Fruit fly (Drosophila melanogaster): ENCODE data around the gene CG17349.

CG17349 gene

dm6 chr2L:19382353-19382752 lies 12.1 kb downstream of the CG17349 start:
- TF ChIP-seq CG17801 (GFP tag; optimal IDR thresholded peaks at IDR 0.05; ENCODE audit: partially characterized antibody): no peak

DNA sequence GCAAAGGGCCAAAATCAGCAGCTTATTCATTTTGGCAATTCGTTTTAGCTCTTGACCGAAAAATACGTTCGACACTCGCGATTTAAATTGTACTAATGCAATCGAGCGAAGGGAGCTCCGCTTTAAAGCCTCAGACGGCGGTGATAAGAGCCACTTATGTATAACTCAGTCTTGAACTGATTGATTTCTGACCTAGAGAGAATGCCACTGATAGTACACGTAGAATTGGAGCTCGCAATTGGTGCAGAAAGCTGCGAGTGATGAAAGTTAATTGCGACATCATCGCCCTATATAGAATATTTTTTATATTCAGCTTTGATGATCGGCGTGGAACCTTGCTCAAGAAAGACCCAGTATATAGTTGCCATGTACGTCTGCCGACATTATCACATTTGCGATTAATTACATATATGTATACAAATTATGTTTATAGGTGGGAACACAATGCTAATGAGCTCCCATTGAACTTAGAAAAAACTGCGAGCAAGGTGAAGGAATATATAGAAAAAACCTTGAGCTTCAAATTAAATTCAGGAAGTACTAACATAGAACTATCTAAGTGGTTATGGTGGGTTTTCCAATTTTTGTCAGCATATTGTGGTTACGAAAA lies 16.0 kb downstream of the CG17349 start, which contains the start of gene fon:
fon (minus strand) TSS at position 100 of the 610 bp plus-strand sequence.
- no peak for TF ChIP-seq CG17801 (GFP tag; optimal IDR thresholded peaks at IDR 0.05; ENCODE audit: partially characterized antibody)

- no peak for TF ChIP-seq CG17801 (GFP tag; optimal IDR thresholded peaks at IDR 0.05; ENCODE audit: partially characterized antibody)
Observed at dm6 chr2L:19388966-19389365, 18.7 kb downstream of the CG17349 start.

DNA sequence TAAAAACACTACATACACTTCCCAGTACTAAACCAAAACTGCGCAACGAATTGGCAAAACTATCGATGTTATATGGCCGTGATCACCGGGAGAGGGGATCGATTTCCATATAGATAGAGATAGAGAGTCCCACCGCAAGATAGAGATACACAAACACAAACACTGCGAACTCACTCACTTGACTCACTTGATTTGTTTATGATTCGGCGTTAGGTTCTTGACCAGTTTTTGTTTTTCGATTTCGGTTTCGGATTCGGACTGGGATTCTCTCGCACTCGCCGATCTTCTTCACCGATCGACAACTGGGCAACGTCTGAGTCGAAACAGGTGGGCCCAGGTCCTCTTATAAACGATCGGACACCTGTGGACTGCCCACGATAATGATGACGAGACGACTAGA lies 19.5 kb downstream of the CG17349 start, which contains the start of gene CG17549:
CG17549 (minus strand) TSS at position 327 of the 400 bp plus-strand sequence.
- TF ChIP-seq CG17801 (GFP tag; optimal IDR thresholded peaks at IDR 0.05; ENCODE audit: partially characterized antibody): no peak

- TF ChIP-seq CG17801 (GFP tag; optimal IDR thresholded peaks at IDR 0.05; ENCODE audit: partially characterized antibody): no peak
Observed at dm6 chr2L:19393703-19394210, 23.5 kb downstream of the CG17349 start, which contains the start of gene CG31798. CG31798 (plus strand) TSS chr2L:19394160.

DNA sequence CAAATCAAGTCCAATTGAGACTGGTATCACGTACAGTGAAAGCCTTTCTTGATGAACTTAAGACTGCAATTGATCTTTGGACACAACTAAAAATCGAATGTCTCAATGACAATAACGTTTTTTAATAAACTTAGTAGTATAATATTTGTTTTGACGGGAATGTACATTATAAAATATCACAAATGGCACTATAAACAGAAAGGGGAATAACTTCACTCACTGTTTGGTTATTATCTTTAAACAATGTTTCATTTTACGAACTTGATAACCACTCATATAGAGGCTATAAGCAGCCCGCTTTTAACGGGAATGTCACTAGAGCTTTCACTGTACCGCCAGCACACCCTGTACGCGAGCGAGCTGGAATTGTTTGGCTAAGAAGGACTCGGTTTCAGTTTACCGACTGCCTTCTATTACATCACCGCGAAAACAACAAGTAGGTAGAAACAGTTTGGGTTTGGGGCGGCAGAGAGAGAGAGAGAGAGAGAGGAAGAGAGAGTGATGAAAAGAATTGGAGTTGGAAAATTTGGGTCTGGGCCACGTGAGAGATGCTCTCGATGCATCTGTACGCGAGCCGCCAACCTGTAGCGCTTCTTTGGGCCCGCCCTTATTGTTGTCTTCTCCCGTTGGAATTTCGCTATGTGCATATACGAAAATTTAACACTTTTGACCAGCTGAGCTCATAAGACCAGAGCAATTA lies 27.5 kb downstream of the CG17349 start:
- no peak for TF ChIP-seq CG17801 (GFP tag; optimal IDR thresholded peaks at IDR 0.05; ENCODE audit: partially characterized antibody)

DNA sequence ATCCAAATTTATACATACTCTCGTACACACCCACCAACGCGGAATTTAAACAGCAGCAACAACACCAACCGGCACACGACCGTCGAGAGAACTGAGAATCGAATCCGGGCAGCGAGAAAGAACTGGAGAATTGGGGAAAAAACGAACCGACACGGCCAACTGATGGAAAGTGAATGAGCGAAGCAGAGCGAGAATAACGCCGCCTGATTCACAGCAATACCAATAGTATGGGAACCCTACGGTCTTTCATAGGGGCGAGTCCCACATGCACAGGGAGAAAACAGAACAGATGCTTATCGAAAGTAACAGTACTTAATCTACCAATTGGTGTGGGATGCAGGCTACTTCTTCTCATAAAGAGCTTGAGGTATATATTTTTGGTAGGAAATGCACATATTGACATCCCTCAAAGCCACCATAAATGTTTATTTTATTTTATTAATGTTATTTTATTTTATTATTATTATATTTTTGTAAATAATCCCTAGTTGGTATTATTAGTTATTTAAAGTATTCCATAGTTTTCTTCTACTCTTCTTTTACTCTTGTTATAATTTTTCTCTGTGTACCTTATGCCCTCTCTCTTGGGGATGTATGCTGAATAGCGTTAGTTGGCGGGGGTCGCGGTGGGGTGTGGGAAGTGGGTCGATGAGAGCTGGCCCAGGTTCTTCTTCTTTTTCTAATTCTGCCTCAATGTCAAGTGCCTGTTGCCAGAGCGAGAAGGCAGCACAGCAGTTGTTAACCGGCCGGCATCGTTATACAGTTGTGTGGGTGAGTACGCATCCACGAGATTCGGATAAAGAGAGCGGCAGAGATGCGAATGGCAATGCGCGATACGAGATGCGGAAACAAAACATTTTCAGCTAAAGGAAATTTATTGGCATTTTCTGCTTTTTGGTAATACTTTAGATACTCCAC lies 28.3 kb downstream of the CG17349 start, which contains the start of gene CG17544:
CG17544 (minus strand) TSS at position 177 of the 918 bp plus-strand sequence.
- no peak for TF ChIP-seq CG17801 (GFP tag; optimal IDR thresholded peaks at IDR 0.05; ENCODE audit: partially characterized antibody)

DNA sequence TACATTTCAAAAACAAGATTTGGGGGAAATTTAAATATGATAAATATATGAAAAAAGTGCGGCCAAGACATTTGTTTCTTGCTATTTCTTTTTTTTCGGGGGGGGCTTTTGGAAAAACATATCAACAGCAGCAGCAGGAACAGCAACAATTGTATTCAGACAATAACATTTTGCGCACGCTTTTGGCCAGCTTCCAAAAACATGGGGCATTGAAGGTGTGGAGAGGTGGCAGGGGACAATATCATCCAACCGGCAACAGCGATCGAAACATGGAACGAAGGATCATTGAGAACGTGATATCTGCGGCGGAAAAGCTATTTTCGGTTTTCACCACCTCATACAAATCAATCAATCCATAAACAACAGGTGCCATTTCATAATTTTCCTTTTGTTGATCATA lies 31.7 kb downstream of the CG17349 start:
- no peak for TF ChIP-seq CG17801 (GFP tag; optimal IDR thresholded peaks at IDR 0.05; ENCODE audit: partially characterized antibody)

DNA sequence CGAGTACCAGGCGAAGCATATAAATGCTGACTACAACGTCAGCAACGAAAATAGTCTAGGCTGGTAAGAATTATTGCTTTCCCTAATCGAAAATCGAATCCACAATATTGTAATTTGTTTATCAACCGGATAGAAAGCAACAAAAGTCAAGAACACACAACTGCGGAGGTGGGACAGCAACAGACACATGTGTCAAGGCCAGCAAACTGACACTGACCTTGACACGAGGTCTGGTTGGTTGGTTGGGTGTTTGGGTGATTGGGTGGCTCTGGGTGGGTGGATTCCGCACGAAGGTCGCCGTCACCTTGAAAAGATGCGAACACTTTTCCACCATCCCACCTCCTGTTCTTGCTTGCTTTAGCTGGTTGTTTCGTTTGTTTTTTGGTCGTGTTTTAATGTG lies 32.4 kb downstream of the CG17349 start:
- TF ChIP-seq CG17801 (GFP tag; optimal IDR thresholded peaks at IDR 0.05; ENCODE audit: partially characterized antibody): no peak

DNA sequence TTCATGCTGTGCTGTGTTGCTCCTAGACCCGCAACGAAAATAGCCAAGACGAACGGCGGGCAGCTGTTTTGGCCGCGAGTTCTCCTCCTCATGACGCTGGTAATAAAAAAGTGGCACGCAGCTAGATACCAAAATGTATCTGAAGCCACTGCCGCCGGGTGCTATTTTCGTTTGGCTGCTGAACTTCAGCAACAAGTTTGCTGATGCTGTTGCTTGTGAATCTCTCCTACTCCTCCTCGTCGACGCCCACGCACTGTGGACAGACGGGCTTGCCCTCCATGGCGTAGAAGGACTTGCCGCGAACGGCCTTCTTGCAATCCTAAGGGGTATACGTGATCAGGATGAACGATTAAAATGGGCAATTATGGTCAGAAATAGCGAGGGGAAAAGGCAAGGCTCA lies 33.2 kb downstream of the CG17349 start:
- TF ChIP-seq CG17801 (GFP tag; optimal IDR thresholded peaks at IDR 0.05; ENCODE audit: partially characterized antibody): no peak

DNA sequence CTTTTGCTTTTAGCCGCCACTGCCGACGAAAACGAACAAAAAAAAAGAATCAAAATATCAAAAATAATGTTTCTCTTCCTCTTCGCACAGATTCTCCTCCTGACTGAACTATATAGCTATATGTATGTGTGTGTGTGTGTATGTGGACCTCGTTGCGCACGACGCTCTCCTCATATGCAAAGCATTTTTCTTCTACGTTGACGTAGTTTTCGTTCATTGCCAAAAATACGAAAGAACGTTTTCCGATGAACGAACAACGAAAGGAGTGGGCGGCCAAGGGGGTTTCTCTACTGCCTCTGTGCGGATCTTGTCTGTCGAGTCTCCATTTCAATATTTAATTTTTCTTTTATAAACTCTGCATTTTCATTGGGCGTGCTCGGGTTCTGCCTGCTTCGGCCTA lies 34.6 kb downstream of the CG17349 start:
- no peak for TF ChIP-seq CG17801 (GFP tag; optimal IDR thresholded peaks at IDR 0.05; ENCODE audit: partially characterized antibody)

dm6 chr2L:19405685-19406357 lies 35.6 kb downstream of the CG17349 start:
- no peak for TF ChIP-seq CG17801 (GFP tag; optimal IDR thresholded peaks at IDR 0.05; ENCODE audit: partially characterized antibody)

DNA sequence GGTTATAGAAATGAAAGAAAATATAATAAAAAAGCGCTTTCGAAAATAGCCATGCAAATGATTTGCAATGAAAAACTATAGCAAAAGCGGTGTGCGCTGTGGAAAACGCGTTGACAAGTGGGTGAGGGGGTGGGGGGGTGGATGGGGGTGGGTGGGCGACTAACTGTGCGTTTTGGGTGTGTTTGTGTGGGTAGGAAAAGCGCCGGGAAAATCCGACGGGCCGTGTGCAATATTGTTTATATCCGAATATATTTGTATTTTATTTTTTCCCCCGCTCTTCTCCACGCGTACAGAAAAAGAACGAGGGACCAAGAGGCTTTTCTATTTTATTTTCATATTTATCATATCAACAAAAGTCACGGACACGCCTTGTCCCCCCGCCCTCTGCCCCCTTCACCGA lies 36.2 kb downstream of the CG17349 start:
- TF ChIP-seq CG17801 (GFP tag; optimal IDR thresholded peaks at IDR 0.05; ENCODE audit: partially characterized antibody): no peak

DNA sequence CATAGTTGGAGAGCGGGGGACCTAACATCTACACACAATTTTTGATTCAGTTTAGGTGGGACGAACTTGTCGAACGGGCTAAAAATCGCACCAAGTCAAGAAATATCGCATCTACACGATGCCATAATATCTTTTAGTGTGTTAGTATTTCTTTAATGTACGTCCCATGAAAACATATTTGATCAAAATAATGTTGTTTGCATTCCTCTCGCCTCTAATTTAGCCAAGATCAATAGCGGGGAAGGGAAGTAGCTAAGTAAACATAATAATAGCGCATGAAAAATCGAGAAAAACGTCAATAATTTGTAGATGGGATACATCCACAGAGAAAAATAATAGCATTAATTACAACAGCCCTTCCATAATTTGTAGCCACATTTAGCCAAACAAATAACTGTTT lies 41.7 kb downstream of the CG17349 start:
- no peak for TF ChIP-seq CG17801 (GFP tag; optimal IDR thresholded peaks at IDR 0.05; ENCODE audit: partially characterized antibody)
